Worm (Caenorhabditis elegans): Measurements from ENCODE around the gene F35D11.3.

ce11 chrII:4619700-4620099 lies 11.5 kb downstream of the F35D11.3 start, which contains the start of gene clec-138:
- no peak for TF ChIP-seq dox-1 (GFP tag; IDR thresholded peaks at IDR 0.05)
- no peak for TF ChIP-seq dpl-1 (GFP tag; optimal IDR thresholded peaks at IDR 0.05)
- no peak for TF ChIP-seq hlh-12 (tag; optimal IDR thresholded peaks at IDR 0.05)
- no peak for TF ChIP-seq unc-130 (GFP tag; optimal IDR thresholded peaks at IDR 0.05)
- TF ChIP-seq lir-1 (GFP tag; conservative IDR thresholded peaks at IDR 0.05): no peak
- no peak for TF ChIP-seq attf-5 (GFP tag; optimal IDR thresholded peaks at IDR 0.05)
